Worm (Caenorhabditis elegans): Measurements from ENCODE around the gene F38E1.3.

The F38E1.3 gene

ce11 chrV:8370705-8371104, 5.2 kb upstream of the F38E1.3 start, which contains the start of gene gpa-2:
TSS of gene gpa-2 (plus strand) at chrV:8371005.
- no peak for TF ChIP-seq him-1 (tag; optimal IDR thresholded peaks at IDR 0.05)
- TF ChIP-seq dao-5 (tag; optimal IDR thresholded peaks at IDR 0.05) = no peak
- TF ChIP-seq W03F9.2 (tag; optimal IDR thresholded peaks at IDR 0.05) = no peak

- TF ChIP-seq dao-5 (tag; optimal IDR thresholded peaks at IDR 0.05) (no peak), him-1 (tag; optimal IDR thresholded peaks at IDR 0.05) (no peak)
Measured at ce11 chrV:8375419-8375818, 530 bp upstream of the F38E1.3 start, which contains the start of gene F38E1.10. TSS of gene F38E1.10 (minus strand) at chrV:8375519.

- TF ChIP-seq him-1 (tag; optimal IDR thresholded peaks at IDR 0.05) = no peak
- TF ChIP-seq dao-5 (tag; optimal IDR thresholded peaks at IDR 0.05) = no peak
- TF ChIP-seq W03F9.2 (tag; optimal IDR thresholded peaks at IDR 0.05) = no peak
Measured at ce11 chrV:8379206-8379605, 3.3 kb downstream of the F38E1.3 start, which contains the start of gene F52E1.5. TSS of gene F52E1.5 (plus strand) at chrV:8379506.

- no peak for TF ChIP-seq him-1 (tag; optimal IDR thresholded peaks at IDR 0.05)
- TF ChIP-seq dao-5 (tag; optimal IDR thresholded peaks at IDR 0.05) = no peak
- TF ChIP-seq W03F9.2 (tag; optimal IDR thresholded peaks at IDR 0.05) = no peak
Measured at ce11 chrV:8380076-8380475, 4.1 kb downstream of the F38E1.3 start.

- TF ChIP-seq him-1 (tag; optimal IDR thresholded peaks at IDR 0.05) = no peak
- no peak for TF ChIP-seq dao-5 (tag; optimal IDR thresholded peaks at IDR 0.05)
- no peak for TF ChIP-seq W03F9.2 (tag; optimal IDR thresholded peaks at IDR 0.05)
Measured at ce11 chrV:8383716-8384115, 7.8 kb downstream of the F38E1.3 start, which contains the start of gene F52E1.14. TSS of gene F52E1.14 (plus strand) at chrV:8383922.

- TF ChIP-seq dao-5 (tag; optimal IDR thresholded peaks at IDR 0.05) = no peak
- TF ChIP-seq him-1 (tag; optimal IDR thresholded peaks at IDR 0.05) = no peak
- TF ChIP-seq W03F9.2 (tag; optimal IDR thresholded peaks at IDR 0.05) = no peak
Measured at ce11 chrV:8384809-8385208, 8.9 kb downstream of the F38E1.3 start.

- TF ChIP-seq dao-5 (tag; optimal IDR thresholded peaks at IDR 0.05) (no peak), him-1 (tag; optimal IDR thresholded peaks at IDR 0.05) (no peak), W03F9.2 (tag; optimal IDR thresholded peaks at IDR 0.05) (no peak)
Measured at ce11 chrV:8385879-8386530, 10.1 kb downstream of the F38E1.3 start, which contains the start of gene hsp-17. TSS of gene hsp-17 (minus strand) at chrV:8385929.

- TF ChIP-seq W03F9.2 (tag; optimal IDR thresholded peaks at IDR 0.05) = no peak
- no peak for TF ChIP-seq dao-5 (tag; optimal IDR thresholded peaks at IDR 0.05)
- TF ChIP-seq him-1 (tag; optimal IDR thresholded peaks at IDR 0.05) = no peak
Measured at ce11 chrV:8387056-8387455, 11.1 kb downstream of the F38E1.3 start, which contains the start of gene gcy-7. TSS of gene gcy-7 (plus strand) at chrV:8387356.

- TF ChIP-seq him-1 (tag; optimal IDR thresholded peaks at IDR 0.05) (no peak), W03F9.2 (tag; optimal IDR thresholded peaks at IDR 0.05) (no peak), dao-5 (tag; optimal IDR thresholded peaks at IDR 0.05) (no peak)
Measured at ce11 chrV:8389307-8389706, 13.4 kb downstream of the F38E1.3 start.

ce11 chrV:8394357-8394850, 18.5 kb downstream of the F38E1.3 start, which contains the start of the genes pho-6 and F52E1.3:
TSS of gene pho-6 (minus strand) at chrV:8394457.
TSS of gene F52E1.3 (plus strand) at chrV:8394800.
- no peak for TF ChIP-seq W03F9.2 (tag; optimal IDR thresholded peaks at IDR 0.05)
- TF ChIP-seq him-1 (tag; optimal IDR thresholded peaks at IDR 0.05) = no peak
- TF ChIP-seq dao-5 (tag; optimal IDR thresholded peaks at IDR 0.05) = no peak

- TF ChIP-seq him-1 (tag; optimal IDR thresholded peaks at IDR 0.05) (no peak), W03F9.2 (tag; optimal IDR thresholded peaks at IDR 0.05) (no peak), dao-5 (tag; optimal IDR thresholded peaks at IDR 0.05) (no peak)
Measured at ce11 chrV:8400808-8401207, 24.9 kb downstream of the F38E1.3 start.

- TF ChIP-seq W03F9.2 (tag; optimal IDR thresholded peaks at IDR 0.05) (no peak), him-1 (tag; optimal IDR thresholded peaks at IDR 0.05) (no peak), dao-5 (tag; optimal IDR thresholded peaks at IDR 0.05) (no peak)
Measured at ce11 chrV:8401267-8401666, 25.3 kb downstream of the F38E1.3 start.

- TF ChIP-seq dao-5 (tag; optimal IDR thresholded peaks at IDR 0.05) (no peak), him-1 (tag; optimal IDR thresholded peaks at IDR 0.05) (no peak), W03F9.2 (tag; optimal IDR thresholded peaks at IDR 0.05) (no peak)
Measured at ce11 chrV:8402392-8402791, 26.4 kb downstream of the F38E1.3 start, which contains the start of gene F52E1.9. TSS of gene F52E1.9 (minus strand) at chrV:8402669.

ce11 chrV:8403152-8403551, 27.2 kb downstream of the F38E1.3 start:
- TF ChIP-seq dao-5 (tag; optimal IDR thresholded peaks at IDR 0.05) = no peak
- no peak for TF ChIP-seq W03F9.2 (tag; optimal IDR thresholded peaks at IDR 0.05)
- TF ChIP-seq him-1 (tag; optimal IDR thresholded peaks at IDR 0.05) = no peak
